Worm (Caenorhabditis elegans): Measurements from ENCODE around the gene nlp-17.

ce11 chrIV:13513010-13513409 is 7.4 kb upstream of the nlp-17 start:
- TF ChIP-seq nhr-90 (tag; optimal IDR thresholded peaks at IDR 0.05; ENCODE audit: poor library complexity) = no peak
- no peak for TF ChIP-seq ama-1 (optimal IDR thresholded peaks at IDR 0.05)
- TF ChIP-seq efl-1 (optimal IDR thresholded peaks at IDR 0.05) = no peak
- no peak for TF ChIP-seq efl-1 (GFP tag; optimal IDR thresholded peaks at IDR 0.05 in 1 of 2)
- TF ChIP-seq nhr-47 (tag; optimal IDR thresholded peaks at IDR 0.05) = no peak
- no peak for TF ChIP-seq skn-1 (tag; optimal IDR thresholded peaks at IDR 0.05)
- no peak for TF ChIP-seq snpc-4 (tag; optimal IDR thresholded peaks at IDR 0.05)
- TF ChIP-seq ztf-11 (tag; optimal IDR thresholded peaks at IDR 0.05) = no peak
- no peak for TF ChIP-seq C34B4.2 (tag; optimal IDR thresholded peaks at IDR 0.05)
- no peak for TF ChIP-seq fkh-8 (tag; optimal IDR thresholded peaks at IDR 0.05)
- TF ChIP-seq jun-1 (tag; optimal IDR thresholded peaks at IDR 0.05) = no peak

Measured in whole organism, L1 larva.